Fruit fly (Drosophila melanogaster): Measurements from ENCODE around the gene xit.

The xit gene

DNA sequence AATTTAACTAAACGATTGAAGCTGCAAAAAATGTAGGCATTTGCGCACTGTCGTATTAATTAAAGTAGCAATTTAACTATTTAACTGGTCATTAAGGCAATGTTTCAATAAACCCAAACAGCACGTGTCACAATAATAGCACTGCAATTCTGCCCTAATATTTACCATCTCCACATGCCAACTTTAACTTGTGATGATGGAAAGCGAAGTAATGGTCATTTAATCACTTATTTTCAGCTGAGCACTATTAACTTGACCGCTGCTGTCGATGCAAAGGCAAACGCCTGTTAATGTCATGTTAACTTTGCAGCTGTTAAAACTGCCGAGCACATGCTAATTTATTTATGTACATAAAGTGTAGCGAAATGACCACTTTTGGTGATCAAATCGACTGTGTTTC lies 26.6 kb upstream of the xit start (continued):
- TF ChIP-seq CG4282 (GFP tag; optimal IDR thresholded peaks at IDR 0.05), result peak; percentile 50
- TF ChIP-seq hbn (GFP tag; IDR thresholded peaks at IDR 0.05; ENCODE audit: partially characterized antibody), result no peak
- TF ChIP-seq Doc3 (GFP tag; IDR thresholded peaks at IDR 0.05; ENCODE audit: partially characterized antibody), result no peak
- TF ChIP-seq wdn (GFP tag; IDR thresholded peaks at IDR 0.05), result peak; percentile 72
- TF ChIP-seq CG18476 (GFP tag; optimal IDR thresholded peaks at IDR 0.05), result peak; percentile 72
- TF ChIP-seq trh (GFP tag; optimal IDR thresholded peaks at IDR 0.05), result peak; percentile 35
- peak; percentile 57 for TF ChIP-seq oc (tag; optimal IDR thresholded peaks at IDR 0.05)
- TF ChIP-seq Ada2b (GFP tag; IDR thresholded peaks at IDR 0.05), result peak; percentile 88
- peak; percentile 53; the same call in 1 of the 3 replicates for TF ChIP-seq CG6175 (GFP tag; IDR thresholded peaks at IDR 0.05)
- TF ChIP-seq Mes4 (GFP tag; optimal IDR thresholded peaks at IDR 0.05), result peak; percentile 75
- no peak for TF ChIP-seq CG4328 (GFP tag; optimal IDR thresholded peaks at IDR 0.05)
- TF ChIP-seq fd102C (GFP tag; optimal IDR thresholded peaks at IDR 0.05), result no peak
- peak; percentile 98 for TF ChIP-seq Med (GFP tag)
- TF ChIP-seq Deaf1 (tag; optimal IDR thresholded peaks at IDR 0.05), result peak; percentile 39
- TF ChIP-seq gem (tag; optimal IDR thresholded peaks at IDR 0.05), result peak; percentile 88
- peak; percentile 75 to 89 for TF ChIP-seq Hr51 (GFP tag; optimal IDR thresholded peaks at IDR 0.05)
- peak; percentile 62 for TF ChIP-seq CG18011 (GFP tag; optimal IDR thresholded peaks at IDR 0.05)
- TF ChIP-seq CG1602 (GFP tag; optimal IDR thresholded peaks at IDR 0.05), result peak; percentile 78
- TF ChIP-seq CG10462 (GFP tag; optimal IDR thresholded peaks at IDR 0.05), result peak; percentile 60
- TF ChIP-seq Usf (GFP tag; optimal IDR thresholded peaks at IDR 0.05), result peak; percentile 68
- TF ChIP-seq yki (optimal IDR thresholded peaks at IDR 0.05), result no peak
- TF ChIP-seq E2f1 (GFP tag; IDR thresholded peaks at IDR 0.05), result peak; percentile 78
- no peak for TF ChIP-seq nerfin-2 (GFP tag; IDR thresholded peaks at IDR 0.05; ENCODE audit: partially characterized antibody)
- TF ChIP-seq CG10543 (GFP tag; optimal IDR thresholded peaks at IDR 0.05), result no peak
- TF ChIP-seq Dip2 (GFP tag; IDR thresholded peaks at IDR 0.05), result no peak
- TF ChIP-seq Dek (tag; optimal IDR thresholded peaks at IDR 0.05), result peak; percentile 73
- TF ChIP-seq CG11504 (tag; optimal IDR thresholded peaks at IDR 0.05), result peak; percentile 88
- peak; percentile 28; the same call in 1 of the 2 replicates for TF ChIP-seq cas (GFP tag; IDR thresholded peaks at IDR 0.05)
- peak; percentile 76 for TF ChIP-seq CrebB (tag; optimal IDR thresholded peaks at IDR 0.05)
- TF ChIP-seq Dll (GFP tag; IDR thresholded peaks at IDR 0.05; ENCODE audit: partially characterized antibody), result no peak
- TF ChIP-seq Poxn (GFP tag; IDR thresholded peaks at IDR 0.05), result no peak
- peak; percentile 81 for TF ChIP-seq CG11247 (GFP tag; IDR thresholded peaks at IDR 0.05)
- TF ChIP-seq HLH4C (GFP tag; IDR thresholded peaks at IDR 0.05; ENCODE audit: partially characterized antibody), result no peak
- peak; percentile 72 for TF ChIP-seq emc (GFP tag; optimal IDR thresholded peaks at IDR 0.05)
- TF ChIP-seq CG34224 (GFP tag; IDR thresholded peaks at IDR 0.05; ENCODE audit: partially characterized antibody), result no peak
- peak; percentile 61 for TF ChIP-seq CG17829 (tag; optimal IDR thresholded peaks at IDR 0.05)
- peak; percentile 62 for TF ChIP-seq MTF-1 (GFP tag; optimal IDR thresholded peaks at IDR 0.05; ENCODE audit: borderline replicate concordance)
- peak; percentile 33; the same call in 1 of the 3 replicates for TF ChIP-seq croc (GFP tag; conservative IDR thresholded peaks at IDR 0.05)
- no peak for TF ChIP-seq bigmax (GFP tag; optimal IDR thresholded peaks at IDR 0.05)
- peak; percentile 87 for TF ChIP-seq CG2678 (tag; optimal IDR thresholded peaks at IDR 0.05)
- TF ChIP-seq fu2 (GFP tag; optimal IDR thresholded peaks at IDR 0.05), result peak; percentile 80
- TF ChIP-seq kah (GFP tag; optimal IDR thresholded peaks at IDR 0.05), result peak; percentile 78
- TF ChIP-seq CG12219 (GFP tag; optimal IDR thresholded peaks at IDR 0.05), result peak; percentile 87
- TF ChIP-seq otp (GFP tag; IDR thresholded peaks at IDR 0.05), result peak; percentile 92
- TF ChIP-seq CG15601 (tag; optimal IDR thresholded peaks at IDR 0.05), result peak; percentile 37
- peak; percentile 41 for TF ChIP-seq Lhr (GFP tag; optimal IDR thresholded peaks at IDR 0.05)
- TF ChIP-seq CG33213 (GFP tag; optimal IDR thresholded peaks at IDR 0.05), result peak; percentile 82
- peak; percentile 46 for TF ChIP-seq CG31388 (GFP tag; optimal IDR thresholded peaks at IDR 0.05)
- peak; percentile 20 for TF ChIP-seq kay (GFP tag; optimal IDR thresholded peaks at IDR 0.05)
- peak; percentile 83 for TF ChIP-seq az2 (GFP tag; optimal IDR thresholded peaks at IDR 0.05)
